Worm (Caenorhabditis elegans) whole organism, early embryonic: ENCODE data around the gene trpa-1.

Source experiments
- B0310.2 ChIP-seq: sonication (generic microtip); optimal IDR thresholded peaks from 2 replicates; lab custom pipeline; 2016; ENCODE audit warnings: mild to moderate bottlenecking, missing genetic modification characterization, missing compliant biosample characterization
- F13C5.2 ChIP-seq: sonication (generic microtip); optimal IDR thresholded peaks from 2 replicates; lab custom pipeline; 2017; ENCODE audit warnings: mild to moderate bottlenecking, missing genetic modification characterization, inconsistent platforms, missing compliant biosample characterization
- aly-1 ChIP-seq: sonication (generic microtip); optimal IDR thresholded peaks from 2 replicates; lab custom pipeline; 2016; ENCODE audit warnings: missing genetic modification characterization, missing compliant biosample characterization
- ama-1 ChIP-seq: fragments of 150-350 bp; optimal IDR thresholded peaks from 2 replicates; lab custom pipeline; 2014
- ceh-13 ChIP-seq: fragments of 200-800 bp; sonication (Bioruptor generic); optimal IDR thresholded peaks from 2 replicates; lab custom pipeline; 2018; ENCODE audit warnings: mild to moderate bottlenecking, missing genetic modification characterization, missing compliant biosample characterization
- ets-7 ChIP-seq: sonication (generic microtip); optimal IDR thresholded peaks from 2 replicates; lab custom pipeline; 2016; ENCODE audit warnings: missing genotype, missing genetic modification characterization, missing compliant biosample characterization
- tbx-11 ChIP-seq: fragments of 200-800 bp; sonication (Bioruptor generic); IDR thresholded peaks from 2 replicates; pipeline ENCODE4 v1.3.6; 2022; ENCODE audit warnings: missing genetic modification characterization, missing compliant biosample characterization

- TF ChIP-seq F13C5.2 (tag; lab: Kevin White, UChicago) (no peak), aly-1 (tag; lab: Kevin White, UChicago) (no peak), ama-1 (lab: Kevin White, UChicago) (no peak), ets-7 (tag; lab: Kevin White, UChicago) (no peak), tbx-11 (GFP tag; lab: Robert Waterston, UW) (no peak), B0310.2 (tag; lab: Kevin White, UChicago) (no peak), ceh-13 (no peak)
These were observed 7.6 kb downstream of the trpa-1 start for ce11 chrIV:11871898-11872297.
